Fruit fly (Drosophila melanogaster) whole organism, prepupa: Measurements from ENCODE around the gene CG4586.

Experiments
- Blimp-1 ChIP-seq: fragments of 200-800 bp; sonication (Bioruptor generic); optimal IDR thresholded peaks from 3 replicates; lab custom pipeline; 2017; ENCODE audit warnings: missing biosample characterization, missing genetic modification characterization, mild to moderate bottlenecking, moderate library complexity, missing genetic modification reagents
- CG10669 ChIP-seq: fragments of 200-800 bp; sonication (Bioruptor generic); optimal IDR thresholded peaks from 3 replicates; lab custom pipeline; 2018; ENCODE audit warnings: missing biosample characterization, mild to moderate bottlenecking, missing genetic modification characterization, moderate library complexity
- CG11294 ChIP-seq: fragments of 200-800 bp; sonication (Bioruptor generic); IDR thresholded peaks from 2 replicates; pipeline ENCODE4 v1.3.6; 2022; ENCODE audit warnings: missing biosample characterization, missing genetic modification characterization
- CG11762 ChIP-seq: fragments of 200-800 bp; sonication (Bioruptor generic); optimal IDR thresholded peaks from 3 replicates; lab custom pipeline; 2016; ENCODE audit warnings: missing biosample characterization, missing genetic modification characterization; ENCODE audit not compliant: insufficient read depth
- CG15336 ChIP-seq: fragments of 200-800 bp; sonication (Bioruptor generic); IDR thresholded peaks from 2 replicates; pipeline ENCODE4 v1.3.6; 2022; ENCODE audit warnings: missing biosample characterization, missing genetic modification characterization
- CG1621 ChIP-seq: fragments of 200-800 bp; sonication (Bioruptor generic); optimal IDR thresholded peaks from 3 replicates; lab custom pipeline; 2018; ENCODE audit warnings: missing biosample characterization, mild to moderate bottlenecking, missing genetic modification characterization
- CG16779 ChIP-seq: fragments of 200-800 bp; sonication (Bioruptor generic); optimal IDR thresholded peaks from 3 replicates; lab custom pipeline; 2017; ENCODE audit warnings: missing biosample characterization, mild to moderate bottlenecking, missing genetic modification characterization
- CG3032 ChIP-seq: fragments of 200-800 bp; optimal IDR thresholded peaks from 2 replicates; lab custom pipeline; 2019; ENCODE audit warnings: missing biosample characterization, mild to moderate bottlenecking, missing genetic modification characterization, moderate library complexity
- CG32006 ChIP-seq: fragments of 200-800 bp; sonication (Bioruptor generic); optimal IDR thresholded peaks from 3 replicates; lab custom pipeline; 2017; ENCODE audit warnings: missing biosample characterization, mild to moderate bottlenecking, missing genetic modification characterization
- CG34406 ChIP-seq: fragments of 200-800 bp; sonication (Bioruptor generic); optimal IDR thresholded peaks from 3 replicates; lab custom pipeline; 2016; ENCODE audit warnings: missing biosample characterization, missing genetic modification characterization
- CG3919 ChIP-seq: fragments of 200-800 bp; sonication (Bioruptor generic); optimal IDR thresholded peaks from 3 replicates; lab custom pipeline; 2016; ENCODE audit warnings: missing biosample characterization, missing genetic modification characterization
- CG4318 ChIP-seq: fragments of 200-800 bp; sonication (Bioruptor generic); optimal IDR thresholded peaks from 3 replicates; lab custom pipeline; 2017; ENCODE audit warnings: missing biosample characterization, mild to moderate bottlenecking, missing genetic modification characterization
- CG6163 ChIP-seq: fragments of 200-800 bp; sonication (Bioruptor generic); IDR thresholded peaks from 3 replicates; pipeline ENCODE4 v1.3.6; 2022; ENCODE audit warnings: missing biosample characterization, missing genetic modification characterization
- CG6276 ChIP-seq: fragments of 200-800 bp; sonication (Bioruptor generic); optimal IDR thresholded peaks from 2 replicates; lab custom pipeline; 2017; ENCODE audit warnings: missing biosample characterization, mild to moderate bottlenecking, missing genetic modification characterization
- CG6792 ChIP-seq: fragments of 200-800 bp; sonication (Bioruptor generic); optimal IDR thresholded peaks from 3 replicates; lab custom pipeline; 2016; ENCODE audit warnings: missing biosample characterization, missing genetic modification characterization
- CG6808 ChIP-seq: fragments of 200-800 bp; sonication (Bioruptor generic); optimal IDR thresholded peaks from 3 replicates; lab custom pipeline; 2017; ENCODE audit warnings: missing biosample characterization, missing genetic modification characterization, mild to moderate bottlenecking, moderate library complexity, missing genetic modification reagents
- CG6854 ChIP-seq: fragments of 200-800 bp; sonication (Bioruptor generic); optimal IDR thresholded peaks from 2 replicates; lab custom pipeline; 2017; ENCODE audit warnings: missing biosample characterization, mild to moderate bottlenecking, missing genetic modification characterization
- CG7368 ChIP-seq: fragments of 200-800 bp; sonication (Bioruptor generic); optimal IDR thresholded peaks from 3 replicates; lab custom pipeline; 2016; ENCODE audit warnings: missing biosample characterization, missing genetic modification characterization
- CG8319 ChIP-seq: fragments of 200-800 bp; sonication (Bioruptor generic); optimal IDR thresholded peaks from 3 replicates; lab custom pipeline; 2016; ENCODE audit warnings: missing biosample characterization, missing genetic modification characterization
- CG8632 ChIP-seq: fragments of 200-800 bp; sonication (Bioruptor generic); optimal IDR thresholded peaks from 3 replicates; lab custom pipeline; 2016; ENCODE audit warnings: missing biosample characterization, missing genetic modification characterization
- CG9139 ChIP-seq: fragments of 200-800 bp; sonication (Bioruptor generic); optimal IDR thresholded peaks from 3 replicates; lab custom pipeline; 2017; ENCODE audit warnings: missing biosample characterization, mild to moderate bottlenecking, missing genetic modification characterization
- Eip75B ChIP-seq: fragments of 200-800 bp; sonication (Bioruptor generic); optimal IDR thresholded peaks from 3 replicates; lab custom pipeline; 2016; ENCODE audit warnings: missing biosample characterization, missing genetic modification characterization
- Eip78C ChIP-seq: fragments of 200-800 bp; sonication (Bioruptor generic); peaks from one replicate; lab custom pipeline; 2016; ENCODE audit warnings: missing biosample characterization, missing genetic modification characterization
- Eip93F ChIP-seq: fragments of 200-800 bp; sonication (Bioruptor generic); optimal IDR thresholded peaks from 2 replicates; lab custom pipeline; 2016; ENCODE audit warnings: missing biosample characterization, mild to moderate bottlenecking, missing genetic modification characterization
- Ets21C ChIP-seq: fragments of 200-800 bp; sonication (Bioruptor generic); optimal IDR thresholded peaks from 3 replicates; lab custom pipeline; 2016; ENCODE audit warnings: missing biosample characterization, missing genetic modification characterization
- Gug ChIP-seq: fragments of 200-800 bp; sonication (Bioruptor generic); IDR thresholded peaks from 2 replicates; pipeline ENCODE4 v1.3.6; 2022; ENCODE audit warnings: missing biosample characterization, missing genetic modification characterization
- Hr38 ChIP-seq: sonication (Bioruptor generic); optimal IDR thresholded peaks from 2 replicates; lab custom pipeline; 2016; ENCODE audit warnings: missing biosample characterization, missing genetic modification characterization
- Lpt ChIP-seq: fragments of 200-800 bp; sonication (Bioruptor generic); optimal IDR thresholded peaks from 3 replicates; lab custom pipeline; 2016; ENCODE audit warnings: missing biosample characterization, missing genetic modification characterization
- Met ChIP-seq: fragments of 200-800 bp; sonication (Bioruptor generic); optimal IDR thresholded peaks from 3 replicates; lab custom pipeline; 2016; ENCODE audit warnings: missing biosample characterization, missing genetic modification characterization
- Smox ChIP-seq: fragments of 200-800 bp; sonication (Bioruptor generic); optimal IDR thresholded peaks from 3 replicates; lab custom pipeline; 2016; ENCODE audit warnings: missing biosample characterization, missing genetic modification characterization
- Sox102F ChIP-seq: fragments of 200-800 bp; sonication (Bioruptor generic); optimal IDR thresholded peaks from 2 replicates; lab custom pipeline; 2016; ENCODE audit warnings: missing biosample characterization, mild to moderate bottlenecking, missing genetic modification characterization
- Sox14 ChIP-seq: fragments of 200-800 bp; sonication (Bioruptor generic); optimal IDR thresholded peaks from 3 replicates; lab custom pipeline; 2016; ENCODE audit warnings: missing biosample characterization, missing genetic modification characterization
- Sox15 ChIP-seq: fragments of 200-800 bp; sonication (Bioruptor generic); optimal IDR thresholded peaks from 3 replicates; lab custom pipeline; 2016; ENCODE audit warnings: missing biosample characterization, missing genetic modification characterization
- achi ChIP-seq: fragments of 200-800 bp; sonication (Bioruptor generic); optimal IDR thresholded peaks from 3 replicates; lab custom pipeline; 2016; ENCODE audit warnings: missing biosample characterization, missing genetic modification characterization
- acj6 ChIP-seq: fragments of 200-800 bp; sonication (Bioruptor generic); optimal IDR thresholded peaks from 3 replicates; lab custom pipeline; 2016; ENCODE audit warnings: missing biosample characterization, missing genetic modification characterization
- cyc ChIP-seq: fragments of 200-800 bp; sonication (Bioruptor generic); optimal IDR thresholded peaks from 3 replicates; lab custom pipeline; 2016; ENCODE audit warnings: missing biosample characterization, missing genetic modification characterization
- dac ChIP-seq: fragments of 200-800 bp; sonication (Bioruptor generic); optimal IDR thresholded peaks from 2 replicates; lab custom pipeline; 2017; ENCODE audit warnings: missing biosample characterization, mild to moderate bottlenecking, missing genetic modification characterization
- esn ChIP-seq: fragments of 200-800 bp; sonication (Bioruptor generic); optimal IDR thresholded peaks from 2 replicates; lab custom pipeline; 2016; ENCODE audit warnings: missing biosample characterization, mild to moderate bottlenecking, missing genetic modification characterization, moderate library complexity
- fd59A ChIP-seq: fragments of 200-800 bp; sonication (Bioruptor generic); optimal IDR thresholded peaks from 2 replicates; lab custom pipeline; 2017; ENCODE audit warnings: missing biosample characterization, mild to moderate bottlenecking, missing genetic modification characterization, missing genetic modification reagents
- fd85E ChIP-seq: fragments of 200-800 bp; sonication (Bioruptor generic); optimal IDR thresholded peaks from 3 replicates; lab custom pipeline; 2016; ENCODE audit warnings: missing biosample characterization, missing genetic modification characterization
- lz ChIP-seq: fragments of 200-800 bp; sonication (Bioruptor generic); optimal IDR thresholded peaks from 3 replicates; lab custom pipeline; 2016; ENCODE audit warnings: missing biosample characterization, missing genetic modification characterization
- net ChIP-seq: fragments of 200-800 bp; sonication (Bioruptor generic); optimal IDR thresholded peaks from 3 replicates; lab custom pipeline; 2016; ENCODE audit warnings: missing biosample characterization, missing genetic modification characterization
- pdm3 ChIP-seq: fragments of 200-800 bp; sonication (Bioruptor generic); optimal IDR thresholded peaks from 3 replicates; lab custom pipeline; 2016; ENCODE audit warnings: missing biosample characterization, missing genetic modification characterization
- spab ChIP-seq: fragments of 200-800 bp; sonication (Bioruptor generic); optimal IDR thresholded peaks from 2 replicates; lab custom pipeline; 2017; ENCODE audit warnings: missing biosample characterization, mild to moderate bottlenecking, missing genetic modification characterization, missing genetic modification reagents
- ss ChIP-seq, 2 experiments: fragments of 200-800 bp; sonication (Bioruptor generic); optimal IDR thresholded peaks; 2 replicates in 1 of 2; 3 replicates in 1 of 2; lab custom pipeline; 2017 to 2018; ENCODE audit warnings: mild to moderate bottlenecking in 2 of 2, missing biosample characterization in 2 of 2, missing genetic modification characterization in 2 of 2, moderate library complexity in 1 of 2
- svp ChIP-seq: fragments of 200-800 bp; sonication (Bioruptor generic); peaks from one replicate; lab custom pipeline; 2016; ENCODE audit warnings: missing biosample characterization, missing genetic modification characterization
- topi ChIP-seq: fragments of 200-800 bp; sonication (Bioruptor generic); optimal IDR thresholded peaks from 3 replicates; lab custom pipeline; 2016; ENCODE audit warnings: missing biosample characterization, missing genetic modification characterization
- vri ChIP-seq: fragments of 200-800 bp; sonication (Bioruptor generic); optimal IDR thresholded peaks from 3 replicates; lab custom pipeline; 2016; ENCODE audit warnings: missing biosample characterization, mild to moderate bottlenecking, missing genetic modification characterization

Gene CG4586

DNA sequence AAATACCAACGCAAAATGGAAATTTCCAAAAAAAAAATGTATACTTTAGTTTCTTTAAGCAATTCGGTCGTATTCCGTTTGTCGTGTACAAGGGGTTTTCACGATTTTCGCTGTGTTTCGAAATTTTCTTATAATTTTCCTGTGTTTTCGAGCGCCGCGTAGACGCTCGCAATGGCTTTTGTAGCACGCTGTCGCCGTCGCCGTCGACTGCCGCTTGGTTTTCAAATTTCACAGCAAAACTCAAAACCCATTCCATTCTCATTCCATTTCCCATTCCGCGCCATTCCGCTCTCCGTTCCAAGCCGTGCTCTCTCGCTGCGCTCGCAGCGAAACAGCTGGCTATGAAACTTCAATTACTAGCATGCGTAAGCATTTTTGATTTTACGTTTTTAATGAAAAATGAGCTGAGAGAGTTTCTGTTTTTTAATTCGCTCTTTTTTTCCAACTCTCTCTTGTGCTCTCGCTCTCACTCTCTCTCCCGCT lies 11.8 kb downstream of the CG4586 start (continued):
- TF ChIP-seq cyc: peak; percentile 9
- no peak for TF ChIP-seq CG8319 (GFP tag; lab: Kevin White, UChicago)
- TF ChIP-seq vri (GFP tag; lab: Kevin White, UChicago): no peak
- no peak for TF ChIP-seq CG1621 (tag; lab: Kevin White, UChicago)
- peak; percentile 16 for TF ChIP-seq CG6276 (GFP tag; lab: Kevin White, UChicago)
- no peak for TF ChIP-seq CG8632 (GFP tag; lab: Kevin White, UChicago)
- peak; percentile 26 for TF ChIP-seq net (GFP tag; lab: Kevin White, UChicago)
- TF ChIP-seq CG11294 (GFP tag; lab: Robert Waterston, UW): no peak
- TF ChIP-seq Sox14 (GFP tag; lab: Kevin White, UChicago): peak; percentile 39
- peak; percentile 27 for TF ChIP-seq svp (GFP tag; lab: Kevin White, UChicago)
- peak; percentile 4 for TF ChIP-seq CG9139 (GFP tag; lab: Kevin White, UChicago)
- no peak for TF ChIP-seq fd85E (GFP tag; lab: Kevin White, UChicago)
- peak; percentile 54 for TF ChIP-seq CG32006
- TF ChIP-seq Sox102F (GFP tag; lab: Kevin White, UChicago): peak; percentile 35
- peak; percentile 28 for TF ChIP-seq CG6854 (GFP tag; lab: Kevin White, UChicago)
- TF ChIP-seq Lpt (GFP tag; lab: Kevin White, UChicago): no peak
- peak; percentile 22 for TF ChIP-seq CG6808
- no peak for TF ChIP-seq Ets21C (GFP tag; lab: Kevin White, UChicago)
- peak; percentile 57 for TF ChIP-seq achi (GFP tag; lab: Kevin White, UChicago)
- no peak for TF ChIP-seq Hr38 (GFP tag; lab: Kevin White, UChicago)
- TF ChIP-seq lz (GFP tag; lab: Kevin White, UChicago): peak; percentile 51
- no peak for TF ChIP-seq CG6792 (GFP tag; lab: Kevin White, UChicago)
- TF ChIP-seq, all 60 proteins: peak for 37

DNA sequence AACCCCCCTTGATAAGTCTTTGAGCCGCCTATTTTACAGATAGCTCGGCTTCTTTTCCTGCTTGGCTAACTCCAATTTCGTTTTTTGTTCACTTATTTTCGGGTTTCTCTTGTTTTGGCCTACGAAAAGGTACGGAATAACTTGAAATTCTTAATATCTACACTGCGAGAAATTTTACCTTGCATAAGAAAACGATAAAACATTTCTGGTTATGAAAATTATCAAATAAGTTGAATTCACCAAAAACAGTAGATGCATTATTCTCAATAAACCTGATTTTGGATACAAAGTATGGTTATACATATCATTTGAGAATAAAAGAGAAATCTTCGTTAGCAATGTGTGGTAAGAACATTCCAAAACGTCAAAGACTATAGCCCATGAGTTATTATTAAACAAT lies 12.3 kb downstream of the CG4586 start:
- TF ChIP-seq CG6854 (GFP tag; lab: Kevin White, UChicago): no peak
- TF ChIP-seq Sox14 (GFP tag; lab: Kevin White, UChicago): peak; percentile 53
- peak; percentile 56 for TF ChIP-seq Met (GFP tag; lab: Kevin White, UChicago)
- peak; percentile 36 for TF ChIP-seq Eip75B (GFP tag; lab: Kevin White, UChicago)
- peak; percentile 23 for TF ChIP-seq cyc
- TF ChIP-seq pdm3 (GFP tag; lab: Kevin White, UChicago): peak; percentile 52
- no peak for TF ChIP-seq Sox102F (GFP tag; lab: Kevin White, UChicago)
- TF ChIP-seq achi (GFP tag; lab: Kevin White, UChicago): peak; percentile 49
- no peak for TF ChIP-seq CG11762
- peak in 1 of 2 experiments; percentile 9 for TF ChIP-seq ss (GFP tag; optimal IDR thresholded peaks at IDR 0.05; lab: Kevin White, UChicago)
- TF ChIP-seq spab (GFP tag; lab: Kevin White, UChicago): no peak
- peak; percentile 11 for TF ChIP-seq fd59A
- peak; percentile 50 for TF ChIP-seq Smox (GFP tag; lab: Kevin White, UChicago)
- TF ChIP-seq svp (GFP tag; lab: Kevin White, UChicago): peak; percentile 77
- TF ChIP-seq Eip78C: peak; percentile 77
- TF ChIP-seq Sox15 (GFP tag; lab: Kevin White, UChicago): peak; percentile 3
- no peak for TF ChIP-seq CG8319 (GFP tag; lab: Kevin White, UChicago)
- TF ChIP-seq CG6163 (GFP tag; lab: Robert Waterston, UW): peak; percentile 36; the same call in 2 of the 3 replicates
- no peak for TF ChIP-seq CG4318 (GFP tag; lab: Kevin White, UChicago)
- TF ChIP-seq Eip93F (GFP tag; lab: Kevin White, UChicago): no peak
- peak; percentile 38 for TF ChIP-seq CG34406 (GFP tag; lab: Kevin White, UChicago)
- no peak for TF ChIP-seq Gug
- TF ChIP-seq CG7368 (GFP tag; lab: Kevin White, UChicago): no peak
- no peak; the same call in 1 of the 2 replicates for TF ChIP-seq CG15336 (GFP tag; lab: Robert Waterston, UW)
- peak; percentile 44 for TF ChIP-seq CG10669 (GFP tag; lab: Kevin White, UChicago)
- TF ChIP-seq esn (GFP tag; lab: Kevin White, UChicago): peak; percentile 64
- peak; percentile 37 for TF ChIP-seq CG32006
- TF ChIP-seq Blimp-1 (GFP tag; lab: Kevin White, UChicago): no peak
- no peak for TF ChIP-seq CG16779 (tag; lab: Kevin White, UChicago)
- no peak for TF ChIP-seq CG6792 (GFP tag; lab: Kevin White, UChicago)
- TF ChIP-seq CG3919 (GFP tag; lab: Kevin White, UChicago): no peak
- peak; percentile 50 for TF ChIP-seq lz (GFP tag; lab: Kevin White, UChicago)
- no peak for TF ChIP-seq dac (GFP tag; lab: Kevin White, UChicago)
- peak; percentile 58 for TF ChIP-seq topi
- TF ChIP-seq vri (GFP tag; lab: Kevin White, UChicago): no peak
- TF ChIP-seq CG3032: peak; percentile 22
- no peak for TF ChIP-seq Lpt (GFP tag; lab: Kevin White, UChicago)
- no peak for TF ChIP-seq Hr38 (GFP tag; lab: Kevin White, UChicago)
- TF ChIP-seq acj6 (GFP tag; lab: Kevin White, UChicago): peak; percentile 43
